Worm (Caenorhabditis elegans) whole organism, early embryonic: ENCODE results near the gene F15B9.10.

Experiments used
- aly-1 ChIP-seq: sonication (generic microtip); optimal IDR thresholded peaks from 2 replicates; lab custom pipeline; 2016; ENCODE audit warnings: missing genetic modification characterization, missing compliant biosample characterization
- ama-1 ChIP-seq: fragments of 150-350 bp; optimal IDR thresholded peaks from 2 replicates; lab custom pipeline; 2014
- ceh-36 ChIP-seq: sonication (generic microtip); optimal IDR thresholded peaks from 2 replicates; lab custom pipeline; 2016; ENCODE audit warnings: missing genetic modification characterization, inconsistent platforms, missing compliant biosample characterization
- ets-7 ChIP-seq: sonication (generic microtip); optimal IDR thresholded peaks from 2 replicates; lab custom pipeline; 2016; ENCODE audit warnings: missing genotype, missing genetic modification characterization, missing compliant biosample characterization
- flt-1 ChIP-seq: fragments of 200-800 bp; sonication (Bioruptor generic); IDR thresholded peaks from 2 replicates; pipeline ENCODE4 v1.3.6; 2022; ENCODE audit warnings: missing genetic modification characterization, missing compliant biosample characterization
- hnd-1 ChIP-seq: sonication (generic microtip); optimal IDR thresholded peaks from 2 replicates; lab custom pipeline; 2016; ENCODE audit warnings: missing genetic modification characterization, missing compliant biosample characterization
- pes-1 ChIP-seq: fragments of 200-800 bp; sonication (Bioruptor generic); IDR thresholded peaks from 2 replicates; pipeline ENCODE4 v1.3.6; 2022; ENCODE audit warnings: missing genetic modification reagents, missing genetic modification characterization, missing compliant biosample characterization
- scrt-1 ChIP-seq: fragments of 200-800 bp; sonication (Bioruptor generic); IDR thresholded peaks from 2 replicates; pipeline ENCODE4 v1.3.6; 2022; ENCODE audit warnings: missing genetic modification characterization, missing compliant biosample characterization
- sea-1 ChIP-seq: fragments of 200-800 bp; sonication (Bioruptor generic); conservative IDR thresholded peaks from 2 replicates; pipeline ENCODE4 v1.3.6; 2022; ENCODE audit warnings: missing genetic modification characterization, missing compliant biosample characterization
- tra-4 ChIP-seq: sonication (generic microtip); optimal IDR thresholded peaks from 2 replicates; lab custom pipeline; 2017; ENCODE audit warnings: missing genetic modification characterization, missing compliant biosample characterization

DNA sequence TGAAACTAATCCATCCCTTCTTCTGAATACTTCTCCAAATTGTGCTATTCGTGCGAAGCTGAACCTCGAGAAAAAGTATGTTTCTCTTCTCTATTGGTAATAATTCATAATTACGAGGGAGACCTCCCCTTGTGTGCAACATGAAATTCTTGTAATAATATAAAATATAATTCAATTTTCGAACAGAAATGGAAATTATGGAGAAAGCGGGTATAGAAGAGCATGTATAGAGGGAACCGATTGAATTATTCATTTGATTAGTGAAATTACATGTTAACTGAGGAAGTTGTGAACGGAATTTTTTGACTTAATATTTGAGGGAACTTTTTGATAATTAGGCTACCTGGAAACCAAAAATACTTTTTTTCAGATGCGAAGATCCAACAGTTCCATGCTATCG lies 20.1 kb upstream of the F15B9.10 start:
- TF ChIP-seq hnd-1 (tag; lab: Kevin White, UChicago) (no peak), ama-1 (lab: Kevin White, UChicago) (no peak), sea-1 (GFP tag; lab: Robert Waterston, UW) (no peak), scrt-1 (GFP tag; lab: Robert Waterston, UW) (no peak), aly-1 (tag; lab: Kevin White, UChicago) (no peak), flt-1 (GFP tag; lab: Robert Waterston, UW) (no peak), ets-7 (tag; lab: Kevin White, UChicago) (no peak), tra-4 (tag; lab: Kevin White, UChicago) (no peak), pes-1 (GFP tag; lab: Robert Waterston, UW) (no peak), ceh-36 (tag; lab: Kevin White, UChicago) (no peak)
